Worm (Caenorhabditis elegans) whole organism, mixed stage, embryonic: ENCODE data around the gene tig-3.

Experiments
- cnd-1 ChIP-seq: fragments of 200-800 bp; sonication (Bioruptor generic); optimal IDR thresholded peaks from 2 replicates; lab custom pipeline; 2018; ENCODE audit warnings: mild to moderate bottlenecking, missing genetic modification characterization, missing compliant biosample characterization
- elt-3 ChIP-seq: fragments of 150-350 bp; optimal IDR thresholded peaks from 2 replicates; lab custom pipeline; 2014; ENCODE audit warnings: missing biosample characterization, missing genetic modification characterization
- lin-13 ChIP-seq: fragments of 150-350 bp; optimal IDR thresholded peaks from 2 replicates; lab custom pipeline; 2014; ENCODE audit warnings: missing biosample characterization, missing genetic modification characterization
- lin-32 ChIP-seq: fragments of 200-800 bp; sonication (Bioruptor generic); optimal IDR thresholded peaks from 2 replicates; lab custom pipeline; 2018; ENCODE audit warnings: mild to moderate bottlenecking, missing genetic modification characterization, missing compliant biosample characterization
- lsy-2 ChIP-seq: fragments of 150-350 bp; optimal IDR thresholded peaks from 2 replicates; lab custom pipeline; 2014; ENCODE audit warnings: missing biosample characterization, missing genetic modification characterization
- mep-1 ChIP-seq: fragments of 150-350 bp; optimal IDR thresholded peaks from 2 replicates; lab custom pipeline; 2017; ENCODE audit warnings: missing biosample characterization, missing genetic modification reagents, missing genetic modification characterization, inconsistent platforms
- nhr-12 ChIP-seq: fragments of 150-350 bp; optimal IDR thresholded peaks from 2 replicates; lab custom pipeline; 2014; ENCODE audit warnings: missing biosample characterization, missing genetic modification characterization
- snpc-4 ChIP-seq: fragments of 150-350 bp; optimal IDR thresholded peaks from 2 replicates; lab custom pipeline; 2014; ENCODE audit warnings: missing biosample characterization, missing genetic modification characterization
- tbx-8 ChIP-seq: fragments of 200-800 bp; sonication (Bioruptor generic); optimal IDR thresholded peaks from 2 replicates; lab custom pipeline; 2018; ENCODE audit warnings: mild to moderate bottlenecking, missing genetic modification characterization, moderate library complexity, missing compliant biosample characterization
- unc-62 ChIP-seq: fragments of 150-350 bp; optimal IDR thresholded peaks from 2 replicates; lab custom pipeline; 2014; ENCODE audit warnings: missing biosample characterization, missing genetic modification reagents, missing genetic modification characterization

DNA sequence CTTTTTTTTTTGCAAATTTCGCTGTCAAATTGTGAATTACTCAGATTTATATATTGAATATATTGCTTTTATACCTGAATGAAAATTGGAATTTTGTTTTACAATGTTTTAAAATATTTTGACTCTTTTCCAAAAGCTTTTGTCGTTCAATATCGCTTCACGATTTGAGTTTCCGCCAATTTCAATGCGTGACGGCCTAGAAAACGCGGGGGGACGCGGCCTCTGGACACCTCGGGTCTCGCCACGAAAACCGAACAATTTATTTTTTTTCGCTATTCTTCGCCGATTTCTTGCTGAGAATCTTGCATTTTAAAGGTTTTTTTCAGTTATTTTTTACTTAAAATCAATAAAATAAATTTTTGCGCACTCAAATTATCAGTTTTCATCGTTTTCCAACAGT lies 18.9 kb downstream of the tig-3 start, which contains the start of gene Y46E12BL.2:
- TF ChIP-seq tbx-8 (GFP tag; lab: Kevin White, UChicago) (no peak), elt-3 (tag; lab: Kevin White, UChicago) (no peak), mep-1 (tag; lab: Kevin White, UChicago) (peak; percentile 67), lin-13 (tag; lab: Kevin White, UChicago) (peak; percentile 71), cnd-1 (tag; lab: Kevin White, UChicago) (no peak), lin-32 (GFP tag; lab: Kevin White, UChicago) (no peak), lsy-2 (tag; lab: Kevin White, UChicago) (peak; percentile 64), nhr-12 (tag; lab: Kevin White, UChicago) (no peak), unc-62 (no peak), snpc-4 (tag; lab: Kevin White, UChicago) (no peak)
